Fruit fly (Drosophila melanogaster): Measurements from ENCODE around the gene CG12204.

Gene CG12204

dm6 chrX:19505334-19506185 is 11.4 kb upstream of the CG12204 start (continued):
- TF ChIP-seq her (GFP tag; optimal IDR thresholded peaks at IDR 0.05) (peak; percentile 43), Ets97D (GFP tag; optimal IDR thresholded peaks at IDR 0.05) (peak; percentile 74), bsh (GFP tag; optimal IDR thresholded peaks at IDR 0.05) (no peak), dmrt99B (tag; optimal IDR thresholded peaks at IDR 0.05) (no peak), CG10366 (GFP tag; IDR thresholded peaks at IDR 0.05) (no peak), sna (GFP tag; IDR thresholded peaks at IDR 0.05; ENCODE audit: partially characterized antibody) (peak; percentile 90), dm (GFP tag; optimal IDR thresholded peaks at IDR 0.05) (peak; percentile 36), tx (GFP tag; optimal IDR thresholded peaks at IDR 0.05) (peak; percentile 8), CG6254 (GFP tag; optimal IDR thresholded peaks at IDR 0.05) (peak; percentile 6), amos (GFP tag; IDR thresholded peaks at IDR 0.05; ENCODE audit: partially characterized antibody) (peak; percentile 87), ERR (GFP tag; optimal IDR thresholded peaks at IDR 0.05) (peak; percentile 72), CG14860 (GFP tag; IDR thresholded peaks at IDR 0.05; ENCODE audit: partially characterized antibody) (peak; percentile 79), gsb-n (tag; optimal IDR thresholded peaks at IDR 0.05) (no peak), vfl (GFP tag; optimal IDR thresholded peaks at IDR 0.05) (peak; percentile 2), Antp (GFP tag; optimal IDR thresholded peaks at IDR 0.05) (peak; percentile 52), Dref (GFP tag; IDR thresholded peaks at IDR 0.05) (peak; percentile 88), repo (GFP tag; optimal IDR thresholded peaks at IDR 0.05) (no peak), tgo (GFP tag; IDR thresholded peaks at IDR 0.05) (peak; percentile 34; the same call in 1 of the 3 replicates), CG7745 (tag; optimal IDR thresholded peaks at IDR 0.05) (no peak), hbn (GFP tag; IDR thresholded peaks at IDR 0.05; ENCODE audit: partially characterized antibody) (peak; percentile 72), CG10543 (GFP tag; optimal IDR thresholded peaks at IDR 0.05) (peak; percentile 50), CG3281 (GFP tag; optimal IDR thresholded peaks at IDR 0.05) (peak; percentile 36), CG32532 (GFP tag; IDR thresholded peaks at IDR 0.05) (peak; percentile 81), kah (GFP tag; optimal IDR thresholded peaks at IDR 0.05) (peak; percentile 7), tll (GFP tag; optimal IDR thresholded peaks at IDR 0.05) (peak in 1 of 2 experiments; percentile 66), lab (GFP tag; optimal IDR thresholded peaks at IDR 0.05) (no peak), crp (GFP tag; optimal IDR thresholded peaks at IDR 0.05) (peak; percentile 42 to 89), CG7928 (GFP tag; optimal IDR thresholded peaks at IDR 0.05) (no peak), CG13424 (tag; optimal IDR thresholded peaks at IDR 0.05) (peak; percentile 3), CG17359 (tag; optimal IDR thresholded peaks at IDR 0.05) (peak; percentile 11), Max (GFP tag; optimal IDR thresholded peaks at IDR 0.05) (peak; percentile 65), trem (tag; optimal IDR thresholded peaks at IDR 0.05) (peak; percentile 52), so (GFP tag; IDR thresholded peaks at IDR 0.05) (no peak), Bgb (GFP tag; IDR thresholded peaks at IDR 0.05; ENCODE audit: partially characterized antibody) (peak; percentile 90), E2f1 (GFP tag; IDR thresholded peaks at IDR 0.05) (0 out of 2 replicates have a peak, but pooled peaks have one; percentile 29), trh (GFP tag; optimal IDR thresholded peaks at IDR 0.05) (no peak), pan (optimal IDR thresholded peaks at IDR 0.05) (no peak), pan (GFP tag; optimal IDR thresholded peaks at IDR 0.05 in 1 of 2, IDR thresholded peaks at IDR 0.05 in 1 of 2) (peak in 1 of 2 experiments; percentile 43), CG34376 (GFP tag; optimal IDR thresholded peaks at IDR 0.05) (peak; percentile 59), CG11247 (GFP tag; IDR thresholded peaks at IDR 0.05) (no peak), CG12219 (GFP tag; optimal IDR thresholded peaks at IDR 0.05) (no peak), lbe (GFP tag; optimal IDR thresholded peaks at IDR 0.05) (no peak), CG30020 (tag; optimal IDR thresholded peaks at IDR 0.05) (no peak), zf30C (GFP tag; optimal IDR thresholded peaks at IDR 0.05) (peak; percentile 20), crol (GFP tag; IDR thresholded peaks at IDR 0.05) (peak; percentile 30; the same call in 1 of the 2 replicates), MESR4 (GFP tag; optimal IDR thresholded peaks at IDR 0.05) (peak; percentile 15), sisA (GFP tag; IDR thresholded peaks at IDR 0.05) (no peak), wek (GFP tag; optimal IDR thresholded peaks at IDR 0.05) (peak; percentile 15)

Measured in whole organism, embryonic.